Worm (Caenorhabditis elegans) whole organism, young adult: ENCODE data around the gene B0284.3.
"Not testable (repeated sequence)": the region's sequence is repeated elsewhere in the genome, so short reads cannot be mapped to it uniquely, and the experiment has no call there.

Experiments used
- B0261.1 ChIP-seq: sonication (generic microtip); optimal IDR thresholded peaks from 2 replicates; lab custom pipeline; 2016; ENCODE audit warnings: mild to moderate bottlenecking, missing genetic modification characterization, moderate library complexity, missing compliant biosample characterization
- C06A6.2 ChIP-seq: fragments of 200-800 bp; sonication (Bioruptor generic); conservative IDR thresholded peaks from 2 replicates; pipeline ENCODE4 v1.3.6; 2022; ENCODE audit warnings: missing genetic modification characterization, missing compliant biosample characterization
- C17E4.6 ChIP-seq: fragments of 200-800 bp; sonication (Bioruptor generic); IDR thresholded peaks from 2 replicates; pipeline ENCODE4 v1.3.6; 2022; ENCODE audit warnings: missing genetic modification reagents, missing genetic modification characterization, missing compliant biosample characterization
- D2030.7 ChIP-seq: fragments of 200-800 bp; sonication (Bioruptor generic); IDR thresholded peaks from 2 replicates; pipeline ENCODE4 v1.3.6; 2022; ENCODE audit warnings: missing genetic modification reagents, missing genetic modification characterization, missing compliant biosample characterization
- F33H1.4 ChIP-seq: fragments of 200-800 bp; sonication (Bioruptor generic); IDR thresholded peaks from 2 replicates; pipeline ENCODE4 v1.3.6; 2022; ENCODE audit warnings: missing genetic modification reagents, missing genetic modification characterization, missing compliant biosample characterization
- K11D2.4 ChIP-seq: fragments of 200-800 bp; sonication (Bioruptor generic); IDR thresholded peaks from 2 replicates; pipeline ENCODE4 v1.3.6; 2022; ENCODE audit warnings: missing genetic modification reagents, missing genetic modification characterization, missing compliant biosample characterization
- Y53G8AR.9 ChIP-seq: fragments of 200-800 bp; sonication (Bioruptor generic); conservative IDR thresholded peaks from 2 replicates; pipeline ENCODE4 v1.3.6; 2022; ENCODE audit warnings: missing genetic modification reagents, missing genetic modification characterization, missing compliant biosample characterization
- Y56A3A.18 ChIP-seq: fragments of 200-800 bp; sonication (Bioruptor generic); IDR thresholded peaks from 2 replicates; pipeline ENCODE4 v1.3.6; 2022; ENCODE audit warnings: missing genetic modification reagents, missing genetic modification characterization, missing compliant biosample characterization
- Y67H2A.10 ChIP-seq: fragments of 200-800 bp; sonication (Bioruptor generic); conservative IDR thresholded peaks from 2 replicates; pipeline ENCODE4 v1.3.6; 2022; ENCODE audit warnings: missing genetic modification reagents, missing genetic modification characterization, missing compliant biosample characterization
- Y95B8A.8 ChIP-seq: fragments of 200-800 bp; sonication (Bioruptor generic); IDR thresholded peaks from 2 replicates; pipeline ENCODE4 v1.3.6; 2022; ENCODE audit warnings: missing genetic modification reagents, missing genetic modification characterization, missing compliant biosample characterization
- aptf-3 ChIP-seq: fragments of 200-800 bp; sonication (Bioruptor generic); IDR thresholded peaks from 2 replicates; pipeline ENCODE4 v1.3.6; 2022; ENCODE audit warnings: missing genetic modification characterization, missing compliant biosample characterization
- athp-1 ChIP-seq: sonication (generic microtip); optimal IDR thresholded peaks from 2 replicates; lab custom pipeline; 2017; ENCODE audit warnings: mild to moderate bottlenecking, missing genetic modification characterization, missing compliant biosample characterization
- attf-3 ChIP-seq: fragments of 200-800 bp; sonication (Bioruptor generic); conservative IDR thresholded peaks from 2 replicates; pipeline ENCODE4 v1.3.6; 2022; ENCODE audit warnings: missing genetic modification reagents, missing genetic modification characterization, missing compliant biosample characterization
- cebp-1 ChIP-seq, 2 experiments: fragments of 200-800 bp in 1 of 2; sonication (Bioruptor generic) in 1 of 2; sonication (generic microtip) in 1 of 2; IDR thresholded peaks in 1 of 2; optimal IDR thresholded peaks in 1 of 2; 2 replicates each; pipeline versions ENCODE4 v1.3.6 to Lab custom; 2017 to 2022; ENCODE audit warnings: missing compliant biosample characterization in 2 of 2, missing genetic modification characterization in 2 of 2, mild to moderate bottlenecking in 1 of 2, missing genetic modification reagents in 1 of 2, moderate library complexity in 1 of 2
- cebp-2 ChIP-seq: fragments of 200-800 bp; sonication (Bioruptor generic); IDR thresholded peaks from 2 replicates; pipeline ENCODE4 v1.3.6; 2022; ENCODE audit warnings: missing genetic modification characterization, missing compliant biosample characterization
- ceh-100 ChIP-seq: fragments of 200-800 bp; sonication (Bioruptor generic); IDR thresholded peaks from 2 replicates; pipeline ENCODE4 v1.3.6; 2022; ENCODE audit warnings: missing genetic modification reagents, missing genetic modification characterization, missing compliant biosample characterization
- ceh-40 ChIP-seq: fragments of 200-800 bp; sonication (Bioruptor generic); IDR thresholded peaks from 2 replicates; pipeline ENCODE4 v1.3.6; 2022; ENCODE audit warnings: missing genetic modification characterization, missing compliant biosample characterization
- ceh-91 ChIP-seq: fragments of 200-800 bp; sonication (Bioruptor generic); IDR thresholded peaks from 2 replicates; pipeline ENCODE4 v1.3.6; 2022; ENCODE audit warnings: missing genetic modification reagents, missing genetic modification characterization, missing compliant biosample characterization
- die-1 ChIP-seq: sonication (generic microtip); optimal IDR thresholded peaks from 2 replicates; lab custom pipeline; 2016; ENCODE audit warnings: missing genotype, mild to moderate bottlenecking, missing genetic modification characterization, missing compliant biosample characterization
- dox-1 ChIP-seq: fragments of 200-800 bp; sonication (Bioruptor generic); IDR thresholded peaks from 2 replicates; pipeline ENCODE4 v1.3.6; 2022; ENCODE audit warnings: missing genetic modification reagents, missing genetic modification characterization, missing compliant biosample characterization
- egl-18 ChIP-seq: fragments of 200-800 bp; sonication (Bioruptor generic); IDR thresholded peaks from 2 replicates; pipeline ENCODE4 v1.3.6; 2022; ENCODE audit warnings: missing genetic modification reagents, missing genetic modification characterization, missing compliant biosample characterization
- ekl-4 ChIP-seq: fragments of 200-800 bp; sonication (Bioruptor generic); IDR thresholded peaks from 2 replicates; pipeline ENCODE4 v1.3.6; 2022; ENCODE audit warnings: missing genetic modification reagents, missing genetic modification characterization, missing compliant biosample characterization
- him-1 ChIP-seq: sonication (generic microtip); optimal IDR thresholded peaks from 2 replicates; lab custom pipeline; 2016; ENCODE audit warnings: missing genotype, missing genetic modification reagents, missing genetic modification characterization, missing compliant biosample characterization
- hmg-1.2 ChIP-seq: fragments of 200-800 bp; sonication (Bioruptor generic); IDR thresholded peaks from 2 replicates; pipeline ENCODE4 v1.3.6; 2022; ENCODE audit warnings: missing genetic modification reagents, missing genetic modification characterization, missing compliant biosample characterization
- hmg-20 ChIP-seq: fragments of 200-800 bp; sonication (Bioruptor generic); IDR thresholded peaks from 2 replicates; pipeline ENCODE4 v1.3.6; 2022; ENCODE audit warnings: missing genetic modification reagents, missing genetic modification characterization, missing compliant biosample characterization
- lin-26 ChIP-seq: fragments of 200-800 bp; sonication (Bioruptor generic); IDR thresholded peaks from 2 replicates; pipeline ENCODE4 v1.3.6; 2022; ENCODE audit warnings: missing genetic modification reagents, missing genetic modification characterization, missing compliant biosample characterization
- lsl-1 ChIP-seq: fragments of 200-800 bp; sonication (Bioruptor generic); optimal IDR thresholded peaks from 2 replicates; lab custom pipeline; 2018; ENCODE audit warnings: mild to moderate bottlenecking, missing genetic modification characterization, moderate library complexity, missing compliant biosample characterization
- madf-3 ChIP-seq: fragments of 200-800 bp; sonication (Bioruptor generic); IDR thresholded peaks from 2 replicates; pipeline ENCODE4 v1.3.6; 2022; ENCODE audit warnings: missing genetic modification reagents, missing genetic modification characterization, missing compliant biosample characterization
- madf-6 ChIP-seq: fragments of 200-800 bp; sonication (Bioruptor generic); IDR thresholded peaks from 2 replicates; pipeline ENCODE4 v1.3.6; 2022; ENCODE audit warnings: missing genetic modification reagents, missing genetic modification characterization, missing compliant biosample characterization
- madf-8 ChIP-seq: fragments of 200-800 bp; sonication (Bioruptor generic); conservative IDR thresholded peaks from 2 replicates; pipeline ENCODE4 v1.3.6; 2022; ENCODE audit warnings: missing genetic modification reagents, missing genetic modification characterization, missing compliant biosample characterization
- mcd-1 ChIP-seq: fragments of 200-800 bp; sonication (Bioruptor generic); IDR thresholded peaks from 2 replicates; pipeline ENCODE4 v1.3.6; 2022; ENCODE audit warnings: missing genetic modification reagents, missing genetic modification characterization, missing compliant biosample characterization
- nfya-2 ChIP-seq: fragments of 200-800 bp; sonication (Bioruptor generic); IDR thresholded peaks from 2 replicates; pipeline ENCODE4 v1.3.6; 2022; ENCODE audit warnings: missing genetic modification reagents, missing genetic modification characterization, missing compliant biosample characterization
- nfyb-1 ChIP-seq: fragments of 200-800 bp; sonication (Bioruptor generic); IDR thresholded peaks from 2 replicates; pipeline ENCODE4 v1.3.6; 2022; ENCODE audit warnings: missing genetic modification reagents, missing genetic modification characterization, missing compliant biosample characterization
- nhr-90 ChIP-seq: sonication (generic microtip); optimal IDR thresholded peaks from 2 replicates; lab custom pipeline; 2016; ENCODE audit warnings: missing genotype, mild to moderate bottlenecking, missing genetic modification characterization, missing compliant biosample characterization
- pbrm-1 ChIP-seq: fragments of 200-800 bp; sonication (Bioruptor generic); IDR thresholded peaks from 2 replicates; pipeline ENCODE4 v1.3.6; 2022; ENCODE audit warnings: missing genetic modification reagents, missing genetic modification characterization, missing compliant biosample characterization
- rcor-1 ChIP-seq: fragments of 200-800 bp; sonication (Bioruptor generic); IDR thresholded peaks from 2 replicates; pipeline ENCODE4 v1.3.6; 2022; ENCODE audit warnings: missing genetic modification reagents, missing genetic modification characterization, missing compliant biosample characterization
- rec-8 ChIP-seq, 2 experiments: sonication (generic microtip); optimal IDR thresholded peaks; 2 replicates each; lab custom pipeline; 2016; ENCODE audit warnings: mild to moderate bottlenecking in 2 of 2, missing genetic modification characterization in 2 of 2, missing genetic modification reagents in 2 of 2, missing genotype in 2 of 2, missing biosample characterization in 1 of 2, missing compliant biosample characterization in 1 of 2, moderate library complexity in 1 of 2
- repo-1 ChIP-seq: sonication (generic microtip); optimal IDR thresholded peaks from 2 replicates; lab custom pipeline; 2017; ENCODE audit warnings: mild to moderate bottlenecking, missing genetic modification characterization, missing compliant biosample characterization
- rpc-1 ChIP-seq, 2 experiments: fragments of 150-350 bp in 1 of 2; sonication (generic microtip) in 1 of 2; optimal IDR thresholded peaks; 2 replicates each; lab custom pipeline; 2014 to 2018; ENCODE audit warnings: missing biosample characterization in 1 of 2, missing genetic modification characterization in 1 of 2, missing genetic modification reagents in 1 of 2, missing genotype in 1 of 2
- snpc-1.1 ChIP-seq: sonication (generic microtip); optimal IDR thresholded peaks from 2 replicates; lab custom pipeline; 2017; ENCODE audit warnings: missing genetic modification characterization, mild to moderate bottlenecking, missing compliant biosample characterization, antibody characterized with exemption, moderate library complexity, missing genotype, missing genetic modification reagents; ENCODE audit not compliant: insufficient read depth
- tbp1 ChIP-seq: fragments of 200-800 bp; sonication (Bioruptor generic); optimal IDR thresholded peaks from 2 replicates; lab custom pipeline; 2018; ENCODE audit warnings: mild to moderate bottlenecking, missing genetic modification characterization, missing compliant biosample characterization
- xnd-1 ChIP-seq: sonication (generic microtip); optimal IDR thresholded peaks from 2 replicates; lab custom pipeline; 2016; ENCODE audit warnings: missing genotype, missing genetic modification reagents, missing genetic modification characterization, missing compliant biosample characterization
- ztf-18 ChIP-seq: sonication (generic microtip); optimal IDR thresholded peaks from 2 replicates; lab custom pipeline; 2016; ENCODE audit warnings: missing genotype, mild to moderate bottlenecking, missing genetic modification characterization, missing compliant biosample characterization
- ztf-25 ChIP-seq: fragments of 200-800 bp; sonication (Bioruptor generic); IDR thresholded peaks from 2 replicates; pipeline ENCODE4 v1.3.6; 2022; ENCODE audit warnings: missing genetic modification reagents, missing genetic modification characterization, missing compliant biosample characterization

Gene B0284.3

DNA sequence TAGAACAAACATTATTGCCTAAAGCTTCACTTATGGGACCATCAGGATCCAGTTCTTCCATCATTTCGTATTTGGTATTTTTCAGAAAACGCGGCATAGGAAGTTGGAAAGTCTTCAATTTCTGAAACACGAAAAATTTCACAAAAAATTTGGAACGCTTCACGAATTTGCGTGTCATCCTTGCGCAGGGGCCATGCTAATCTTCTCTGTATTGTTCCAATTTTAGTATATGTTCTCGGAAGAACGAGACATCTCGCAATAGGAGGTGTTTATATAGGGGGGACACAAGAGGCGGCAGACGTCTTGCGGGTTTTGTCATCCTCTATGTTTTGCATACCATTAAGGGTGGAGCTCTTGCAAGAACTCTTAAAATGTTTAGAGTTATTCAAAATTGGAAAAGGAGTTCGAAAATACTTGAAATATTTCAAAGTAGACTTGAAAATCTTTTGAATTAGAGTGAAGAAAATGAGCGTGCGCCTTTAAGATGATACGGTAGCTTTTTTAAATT is 47.1 kb upstream of the B0284.3 start:
- TF ChIP-seq tbp1 (GFP tag; lab: Kevin White, UChicago) (peak; percentile 79), ekl-4 (GFP tag; lab: Robert Waterston, UW) (peak; percentile 90), athp-1 (peak; percentile 2), C06A6.2 (GFP tag; lab: Robert Waterston, UW) (peak; percentile 59), nfya-2 (GFP tag; lab: Robert Waterston, UW) (0 out of 2 replicates have a peak, but pooled peaks have one; percentile 44), pbrm-1 (GFP tag; lab: Robert Waterston, UW) (peak; percentile 81; the same call in 1 of the 2 replicates), cebp-2 (peak; percentile 82; the same call in 1 of the 2 replicates), aptf-3 (GFP tag; lab: Robert Waterston, UW) (peak; percentile 79; the same call in 1 of the 2 replicates), ztf-18 (tag; lab: Kevin White, UChicago) (peak; percentile 23), ceh-100 (GFP tag; lab: Robert Waterston, UW) (peak; percentile 63), ceh-91 (peak; percentile 45; the same call in 1 of the 2 replicates), egl-18 (GFP tag; lab: Robert Waterston, UW) (peak; percentile 68; the same call in 1 of the 2 replicates), hmg-1.2 (GFP tag; lab: Robert Waterston, UW) (peak; percentile 97), Y95B8A.8 (GFP tag; lab: Robert Waterston, UW) (0 out of 2 replicates have a peak, but pooled peaks have one; percentile 49), rcor-1 (GFP tag; lab: Robert Waterston, UW) (peak; percentile 81), B0261.1 (tag; lab: Kevin White, UChicago) (peak; percentile 63), K11D2.4 (GFP tag; lab: Robert Waterston, UW) (peak; percentile 32; the same call in 1 of the 2 replicates), F33H1.4 (GFP tag; lab: Robert Waterston, UW) (peak; percentile 61), madf-3 (GFP tag; lab: Robert Waterston, UW) (peak; percentile 73; the same call in 1 of the 2 replicates), C17E4.6 (GFP tag; lab: Robert Waterston, UW) (peak; percentile 70; the same call in 1 of the 2 replicates), Y56A3A.18 (GFP tag; lab: Robert Waterston, UW) (peak; percentile 87), D2030.7 (GFP tag; lab: Robert Waterston, UW) (peak; percentile 66), rpc-1 (optimal IDR thresholded peaks at IDR 0.05; lab: Kevin White, UChicago) (peak; percentile 62), rpc-1 (tag; optimal IDR thresholded peaks at IDR 0.05; lab: Kevin White, UChicago) (peak; percentile 77), Y53G8AR.9 (0 out of 2 replicates have a peak, but pooled peaks have one; percentile 20), snpc-1.1 (tag; lab: Kevin White, UChicago) (peak; percentile 85), lsl-1 (GFP tag; lab: Kevin White, UChicago) (peak; percentile 75), ceh-40 (GFP tag; lab: Robert Waterston, UW) (0 out of 2 replicates have a peak, but pooled peaks have one; percentile 31), repo-1 (tag; lab: Kevin White, UChicago) (peak; percentile 18), madf-6 (GFP tag; lab: Robert Waterston, UW) (peak; percentile 95), xnd-1 (peak; percentile 71), lin-26 (GFP tag; lab: Robert Waterston, UW) (peak; percentile 90), hmg-20 (GFP tag; lab: Robert Waterston, UW) (peak; percentile 71; the same call in 1 of the 2 replicates), attf-3 (GFP tag; lab: Robert Waterston, UW) (0 out of 2 replicates have a peak, but pooled peaks have one; percentile 21), nhr-90 (tag; lab: Kevin White, UChicago) (peak; percentile 33), him-1 (tag; lab: Kevin White, UChicago) (peak; percentile 59), nfyb-1 (GFP tag; lab: Robert Waterston, UW) (peak; percentile 90), Y67H2A.10 (GFP tag; lab: Robert Waterston, UW) (0 out of 2 replicates have a peak, but pooled peaks have one; percentile 17), cebp-1 (tag; optimal IDR thresholded peaks at IDR 0.05; lab: Kevin White, UChicago) (peak; percentile 44), die-1 (tag; lab: Kevin White, UChicago) (peak; percentile 58), madf-8 (GFP tag; lab: Robert Waterston, UW) (peak; percentile 90), mcd-1 (GFP tag; lab: Robert Waterston, UW) (peak; percentile 69), rec-8 (tag; optimal IDR thresholded peaks at IDR 0.05; lab: Kevin White, UChicago) (peak in 1 of 2 experiments; percentile 34), ztf-25 (GFP tag; lab: Robert Waterston, UW) (peak; percentile 63; the same call in 1 of the 2 replicates), dox-1 (GFP tag; lab: Robert Waterston, UW) (peak; percentile 80)
- TF ChIP-seq cebp-1 (GFP tag; IDR thresholded peaks at IDR 0.05; lab: Robert Waterston, UW) = not testable (repeated sequence)
